Fruit fly (Drosophila melanogaster) ovary, adult (tissue): ENCODE measurements around the gene Syt1.

ENCODE experiments used
- CG17801 ChIP-seq: fragments of 200-800 bp; optimal IDR thresholded peaks from 2 replicates; lab custom pipeline; 2019; ENCODE audit warnings: missing biosample characterization, mild to moderate bottlenecking, missing genetic modification characterization, moderate library complexity; ENCODE audit not compliant: partially characterized antibody

Gene Syt1

dm6 chr2L:2799909-2800478, at the start of gene Syt1:
Gene Syt1, minus strand, starts transcription at chr2L:2799979.
- no peak for TF ChIP-seq CG17801 (GFP tag; lab: Kevin White, UChicago)

- TF ChIP-seq CG17801 (GFP tag; lab: Kevin White, UChicago): no peak
Observed at dm6 chr2L:2847112-2847682, 47.4 kb upstream of the Syt1 start, which contains the start of the genes CG3117 and CG2983. Gene CG3117, minus strand, starts transcription at chr2L:2847212. Gene CG2983, plus strand, starts transcription at chr2L:2847632.

dm6 chr2L:2845634-2846033, 45.9 kb upstream of the Syt1 start, which contains the start of gene CG18557:
Gene CG18557, minus strand, starts transcription at chr2L:2845734.
- TF ChIP-seq CG17801 (GFP tag; lab: Kevin White, UChicago): no peak

- TF ChIP-seq CG17801 (GFP tag; lab: Kevin White, UChicago): no peak
Observed at dm6 chr2L:2844413-2844812, 44.6 kb upstream of the Syt1 start, which contains the start of gene CG18558. Gene CG18558, minus strand, starts transcription at chr2L:2844513.

dm6 chr2L:2840311-2840710, 40.5 kb upstream of the Syt1 start:
- TF ChIP-seq CG17801 (GFP tag; lab: Kevin White, UChicago): no peak

dm6 chr2L:2839850-2840249, 40.1 kb upstream of the Syt1 start, which contains the start of gene CG2975:
Gene CG2975, plus strand, starts transcription at chr2L:2840124.
- no peak for TF ChIP-seq CG17801 (GFP tag; lab: Kevin White, UChicago)

dm6 chr2L:2837742-2838461, 38.1 kb upstream of the Syt1 start, which contains the start of the genes CG3119 and Cpr23B:
Gene CG3119, minus strand, starts transcription at chr2L:2837833.
Gene Cpr23B, plus strand, starts transcription at chr2L:2838411.
- TF ChIP-seq CG17801 (GFP tag; lab: Kevin White, UChicago): no peak

dm6 chr2L:2830341-2830800, 30.6 kb upstream of the Syt1 start:
- peak; percentile 49 for TF ChIP-seq CG17801 (GFP tag; lab: Kevin White, UChicago)

dm6 chr2L:2829637-2830340, 30.0 kb upstream of the Syt1 start, which contains the start of gene Duox:
Gene Duox, minus strand, starts transcription at chr2L:2830248.
- no peak for TF ChIP-seq CG17801 (GFP tag; lab: Kevin White, UChicago)

dm6 chr2L:2825406-2825805, 25.6 kb upstream of the Syt1 start, which contains the start of gene CG3123:
Gene CG3123, minus strand, starts transcription at chr2L:2825506.
- no peak for TF ChIP-seq CG17801 (GFP tag; lab: Kevin White, UChicago)

- TF ChIP-seq CG17801 (GFP tag; lab: Kevin White, UChicago): no peak
Observed at dm6 chr2L:2815673-2816072, 15.9 kb upstream of the Syt1 start, which contains the start of gene G6P. Gene G6P, minus strand, starts transcription at chr2L:2815760.

dm6 chr2L:2812137-2812536, 12.4 kb upstream of the Syt1 start, which contains the start of gene CG2964:
Gene CG2964, plus strand, starts transcription at chr2L:2812437.
- TF ChIP-seq CG17801 (GFP tag; lab: Kevin White, UChicago): no peak

dm6 chr2L:2810831-2811230, 11.1 kb upstream of the Syt1 start:
- no peak for TF ChIP-seq CG17801 (GFP tag; lab: Kevin White, UChicago)

dm6 chr2L:2808038-2808699, 8.4 kb upstream of the Syt1 start:
- TF ChIP-seq CG17801 (GFP tag; lab: Kevin White, UChicago): no peak
